Fruit fly (Drosophila melanogaster): ENCODE data around the gene Nup205.
A peak's percentile ranks its signal among the peaks of the same experiment; 100 is the strongest.

The Nup205 gene

DNA sequence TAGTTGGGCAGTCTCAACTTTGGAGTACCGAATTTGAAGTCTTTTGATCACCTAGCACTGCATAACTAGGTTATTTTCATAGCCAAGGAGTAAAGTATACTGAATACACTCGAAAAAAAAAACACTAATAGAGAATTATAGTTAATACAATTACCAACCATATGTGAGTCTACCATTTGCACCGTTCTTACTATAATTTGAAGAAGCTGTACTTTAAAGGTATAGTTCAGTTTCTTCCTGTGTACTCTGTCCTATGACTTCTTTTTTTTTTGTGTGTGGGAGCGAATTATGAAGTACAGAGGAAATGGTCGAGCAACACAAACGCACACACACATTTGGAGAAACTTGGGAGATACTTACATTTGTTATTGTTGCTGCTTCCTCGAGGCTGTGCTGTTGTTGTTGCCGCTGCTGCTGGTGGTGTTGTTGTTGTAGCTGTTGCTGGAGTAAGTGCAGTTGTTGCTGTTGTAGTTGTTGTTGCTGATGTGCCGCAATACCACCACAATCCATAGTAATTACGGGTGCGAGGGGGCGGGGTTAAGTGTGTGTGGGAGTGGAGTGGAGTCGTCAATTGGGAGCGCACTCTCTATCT is 1.4 kb upstream of the Nup205 start (continued):
- no peak for TF ChIP-seq usp (GFP tag; optimal IDR thresholded peaks at IDR 0.05)
- peak; percentile 55; the same call in 1 of the 2 replicates for TF ChIP-seq CG43689 (GFP tag; IDR thresholded peaks at IDR 0.05)
- TF ChIP-seq fru (optimal IDR thresholded peaks at IDR 0.05) = no peak
- TF ChIP-seq MESR4 (GFP tag; optimal IDR thresholded peaks at IDR 0.05) = peak; percentile 34
- peak; percentile 78 for TF ChIP-seq p53 (GFP tag; optimal IDR thresholded peaks at IDR 0.05)
- TF ChIP-seq fd96Cb (tag; optimal IDR thresholded peaks at IDR 0.05) = peak; percentile 96
- TF ChIP-seq Mrtf (GFP tag; IDR thresholded peaks at IDR 0.05) = peak; percentile 84
- peak; percentile 92 for TF ChIP-seq ATbp (GFP tag; optimal IDR thresholded peaks at IDR 0.05)
- peak; percentile 92 to 98 for TF ChIP-seq chif (GFP tag; optimal IDR thresholded peaks at IDR 0.05)
- TF ChIP-seq toy (GFP tag; IDR thresholded peaks at IDR 0.05) = 0 out of 2 replicates have a peak, but pooled peaks have one; percentile 39
- TF ChIP-seq crc (GFP tag; optimal IDR thresholded peaks at IDR 0.05) = peak; percentile 83
- no peak for TF ChIP-seq CG12769 (tag; optimal IDR thresholded peaks at IDR 0.05)
- peak; percentile 91 for TF ChIP-seq CG7786 (GFP tag; optimal IDR thresholded peaks at IDR 0.05)
- peak; percentile 85 for TF ChIP-seq CG5953 (GFP tag; IDR thresholded peaks at IDR 0.05)
- peak; percentile 94 for TF ChIP-seq CG9727 (GFP tag; optimal IDR thresholded peaks at IDR 0.05)
- no peak for TF ChIP-seq pan (optimal IDR thresholded peaks at IDR 0.05)
- peak in 1 of 2 experiments; percentile 90 for TF ChIP-seq pan (GFP tag; optimal IDR thresholded peaks at IDR 0.05 in 1 of 2, IDR thresholded peaks at IDR 0.05 in 1 of 2)
- peak; percentile 91 for TF ChIP-seq ab (GFP tag; optimal IDR thresholded peaks at IDR 0.05)
- peak; percentile 93 for TF ChIP-seq CG11504 (tag; optimal IDR thresholded peaks at IDR 0.05)
- no peak for TF ChIP-seq prd (optimal IDR thresholded peaks at IDR 0.05)
- peak; percentile 93 for TF ChIP-seq prd (GFP tag; IDR thresholded peaks at IDR 0.05)
- TF ChIP-seq Neu2 (GFP tag; optimal IDR thresholded peaks at IDR 0.05; ENCODE audit: borderline replicate concordance) = peak; percentile 54
- TF ChIP-seq D19B (GFP tag; optimal IDR thresholded peaks at IDR 0.05) = peak; percentile 49
- TF ChIP-seq ftz-f1 (GFP tag; optimal IDR thresholded peaks at IDR 0.05) = no peak
- no peak for TF ChIP-seq CG3995 (GFP tag; optimal IDR thresholded peaks at IDR 0.05)
- peak; percentile 60; the same call in 1 of the 2 replicates for TF ChIP-seq CG3847 (GFP tag; IDR thresholded peaks at IDR 0.05)
- no peak for TF ChIP-seq CG16813 (GFP tag; IDR thresholded peaks at IDR 0.05; ENCODE audit: partially characterized antibody)
- peak; percentile 92 for TF ChIP-seq Blimp-1 (GFP tag; optimal IDR thresholded peaks at IDR 0.05)
- peak; percentile 44 for TF ChIP-seq CG2116 (GFP tag; optimal IDR thresholded peaks at IDR 0.05)
- no peak for TF ChIP-seq sc (optimal IDR thresholded peaks at IDR 0.05)
- TF ChIP-seq sc (GFP tag; optimal IDR thresholded peaks at IDR 0.05) = peak; percentile 93
- peak; percentile 44; the same call in 1 of the 2 replicates for TF ChIP-seq CG11085 (GFP tag; IDR thresholded peaks at IDR 0.05)
- TF ChIP-seq lilli (GFP tag; optimal IDR thresholded peaks at IDR 0.05) = peak; percentile 88
- peak; percentile 67 for TF ChIP-seq TFAM (GFP tag; optimal IDR thresholded peaks at IDR 0.05)
- peak; percentile 86 for TF ChIP-seq row (GFP tag; IDR thresholded peaks at IDR 0.05)
- peak; percentile 76 for TF ChIP-seq CG7357 (GFP tag; IDR thresholded peaks at IDR 0.05)
- TF ChIP-seq CG1233 (GFP tag; optimal IDR thresholded peaks at IDR 0.05) = peak; percentile 86
- peak; percentile 93 for TF ChIP-seq pnt (GFP tag; optimal IDR thresholded peaks at IDR 0.05)
- TF ChIP-seq GATAe (GFP tag; conservative IDR thresholded peaks at IDR 0.05) = no peak
- peak; percentile 63; the same call in 1 of the 2 replicates for TF ChIP-seq seq (GFP tag; IDR thresholded peaks at IDR 0.05)
- TF ChIP-seq nau (GFP tag; optimal IDR thresholded peaks at IDR 0.05) = no peak
- TF ChIP-seq CG9932 (GFP tag; IDR thresholded peaks at IDR 0.05) = peak; percentile 50
- peak; percentile 88 for TF ChIP-seq CG2202 (tag; optimal IDR thresholded peaks at IDR 0.05)
- TF ChIP-seq Doc3 (GFP tag; IDR thresholded peaks at IDR 0.05; ENCODE audit: partially characterized antibody) = no peak
- peak; percentile 97 for TF ChIP-seq CG10979 (tag; optimal IDR thresholded peaks at IDR 0.05)
- TF ChIP-seq lmd (GFP tag; IDR thresholded peaks at IDR 0.05) = peak; percentile 83
- peak; percentile 62 for TF ChIP-seq stwl (tag; optimal IDR thresholded peaks at IDR 0.05)
- TF ChIP-seq bcd (GFP tag; optimal IDR thresholded peaks at IDR 0.05) = peak; percentile 87
- TF ChIP-seq CG2712 (tag; optimal IDR thresholded peaks at IDR 0.05) = peak; percentile 89
- TF ChIP-seq Lim3 (GFP tag; IDR thresholded peaks at IDR 0.05) = peak; percentile 64; the same call in 1 of the 2 replicates

Data from whole organism, embryonic.